Worm (Caenorhabditis elegans): Measurements from ENCODE around the gene Y26E6A.2.

ce11 chrX:13937350-13937749, 23.2 kb upstream of the Y26E6A.2 start:
- TF ChIP-seq pqm-1 (tag; optimal IDR thresholded peaks at IDR 0.05) (peak; percentile 88), daf-16 (GFP tag; optimal IDR thresholded peaks at IDR 0.05) (no peak), daf-16 (tag; optimal IDR thresholded peaks at IDR 0.05) (peak; percentile 39), snpc-4 (tag; optimal IDR thresholded peaks at IDR 0.05) (no peak), unc-62 (GFP tag; optimal IDR thresholded peaks at IDR 0.05 in 1 of 2) (peak in 1 of 2 experiments; percentile 84), unc-62 (tag; optimal IDR thresholded peaks at IDR 0.05) (no peak)
